Fruit fly (Drosophila melanogaster): Measurements from ENCODE around the gene Prosalpha4.

Gene Prosalpha4

DNA sequence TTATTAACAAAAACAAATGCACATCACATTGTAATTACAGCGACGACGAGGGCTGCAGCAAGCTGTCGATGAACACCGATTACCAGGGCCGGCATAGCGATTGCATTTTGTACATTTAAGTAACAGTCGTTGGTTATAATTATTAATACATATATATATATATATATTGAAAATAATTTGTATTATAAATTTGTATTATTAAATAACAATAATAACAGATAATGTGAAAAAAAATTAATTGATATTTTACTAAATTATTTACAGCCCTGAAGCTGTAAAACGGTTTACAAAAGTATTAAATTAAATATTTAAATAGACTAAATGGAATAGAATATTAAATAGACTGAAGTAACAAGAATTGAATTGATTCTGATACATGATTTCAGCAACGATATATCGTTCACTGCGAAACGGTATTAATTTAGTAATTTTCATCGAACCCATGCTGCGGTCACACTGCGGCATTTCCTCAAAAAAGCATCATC lies at the start of gene Prosalpha4, which contains the start of gene kat80:
Gene Prosalpha4 (plus strand): TSS at position 417 of the 485 bp plus-strand sequence.
Gene kat80 (minus strand): TSS at position 327 of the 485 bp plus-strand sequence.
- peak; percentile 22 for TF ChIP-seq CG6792 (GFP tag; optimal IDR thresholded peaks at IDR 0.05)
- no peak for TF ChIP-seq spab (GFP tag; optimal IDR thresholded peaks at IDR 0.05)
- no peak for TF ChIP-seq CG16779 (tag; optimal IDR thresholded peaks at IDR 0.05)
- no peak for TF ChIP-seq fkh (GFP tag; optimal IDR thresholded peaks at IDR 0.05)
- TF ChIP-seq OdsH (GFP tag; optimal IDR thresholded peaks at IDR 0.05): peak; percentile 24
- no peak for TF ChIP-seq CG8119 (GFP tag; IDR thresholded peaks at IDR 0.05)
- no peak for TF ChIP-seq CG6163 (GFP tag; IDR thresholded peaks at IDR 0.05)
- TF ChIP-seq fd59A (GFP tag; optimal IDR thresholded peaks at IDR 0.05): no peak
- no peak for TF ChIP-seq Hr38 (GFP tag; optimal IDR thresholded peaks at IDR 0.05)
- no peak for TF ChIP-seq Hr39 (GFP tag; optimal IDR thresholded peaks at IDR 0.05)
- no peak for TF ChIP-seq vri (GFP tag; optimal IDR thresholded peaks at IDR 0.05)
- no peak for TF ChIP-seq CG6808 (GFP tag; optimal IDR thresholded peaks at IDR 0.05)
- no peak for TF ChIP-seq Ets21C (GFP tag; optimal IDR thresholded peaks at IDR 0.05)
- TF ChIP-seq fd85E (GFP tag; optimal IDR thresholded peaks at IDR 0.05): no peak
- no peak for TF ChIP-seq CG8319 (GFP tag; optimal IDR thresholded peaks at IDR 0.05)
- no peak for TF ChIP-seq Smox (GFP tag; optimal IDR thresholded peaks at IDR 0.05)
- no peak for TF ChIP-seq Eip78C (GFP tag)
- TF ChIP-seq dac (GFP tag; optimal IDR thresholded peaks at IDR 0.05): no peak
- TF ChIP-seq Met (GFP tag; optimal IDR thresholded peaks at IDR 0.05): no peak
- TF ChIP-seq Blimp-1 (GFP tag; optimal IDR thresholded peaks at IDR 0.05): no peak
- TF ChIP-seq cyc (GFP tag; optimal IDR thresholded peaks at IDR 0.05): no peak
- TF ChIP-seq salr (GFP tag; optimal IDR thresholded peaks at IDR 0.05): no peak
- TF ChIP-seq CG34406 (GFP tag; optimal IDR thresholded peaks at IDR 0.05): peak; percentile 43
- TF ChIP-seq Sox15 (GFP tag; optimal IDR thresholded peaks at IDR 0.05): no peak
- TF ChIP-seq esn (GFP tag; optimal IDR thresholded peaks at IDR 0.05): peak; percentile 19
- TF ChIP-seq Hr4 (GFP tag; optimal IDR thresholded peaks at IDR 0.05): peak; percentile 33
- peak; percentile 28 for TF ChIP-seq CG3032 (tag; optimal IDR thresholded peaks at IDR 0.05)
- TF ChIP-seq Eip93F (GFP tag; optimal IDR thresholded peaks at IDR 0.05): no peak
- peak; percentile 38 for TF ChIP-seq CG32006 (GFP tag; optimal IDR thresholded peaks at IDR 0.05)
- peak; percentile 0 for TF ChIP-seq CG7368 (GFP tag; optimal IDR thresholded peaks at IDR 0.05)
- no peak for TF ChIP-seq CG31627 (GFP tag; optimal IDR thresholded peaks at IDR 0.05)
- TF ChIP-seq CG11762 (GFP tag; optimal IDR thresholded peaks at IDR 0.05; ENCODE audit: insufficient read depth): no peak
- TF ChIP-seq CG10669 (GFP tag; optimal IDR thresholded peaks at IDR 0.05): peak; percentile 12
- no peak for TF ChIP-seq Sox102F (GFP tag; optimal IDR thresholded peaks at IDR 0.05)
- 0 out of 3 replicates have a peak, but pooled peaks have one; percentile 36 for TF ChIP-seq eg (GFP tag; IDR thresholded peaks at IDR 0.05)
- TF ChIP-seq topi (GFP tag; optimal IDR thresholded peaks at IDR 0.05): no peak
- peak; percentile 26 for TF ChIP-seq CG3919 (GFP tag; optimal IDR thresholded peaks at IDR 0.05)
- peak; percentile 69 for TF ChIP-seq dsx (GFP tag; optimal IDR thresholded peaks at IDR 0.05; ENCODE audit: poor library complexity, severe bottlenecking)
- no peak for TF ChIP-seq CG6276 (GFP tag; optimal IDR thresholded peaks at IDR 0.05)
- TF ChIP-seq pdm3 (GFP tag; optimal IDR thresholded peaks at IDR 0.05): no peak
- peak; percentile 50 for TF ChIP-seq Eip75B (GFP tag; optimal IDR thresholded peaks at IDR 0.05)
- peak in 1 of 2 experiments; percentile 0 for TF ChIP-seq ss (GFP tag; optimal IDR thresholded peaks at IDR 0.05)
- TF ChIP-seq net (GFP tag; optimal IDR thresholded peaks at IDR 0.05): no peak
- no peak for TF ChIP-seq Ets96B (tag; optimal IDR thresholded peaks at IDR 0.05)
- no peak for TF ChIP-seq CG11902 (GFP tag; optimal IDR thresholded peaks at IDR 0.05)
- TF ChIP-seq CG6854 (GFP tag; optimal IDR thresholded peaks at IDR 0.05): no peak
- peak; percentile 40 for TF ChIP-seq achi (GFP tag; optimal IDR thresholded peaks at IDR 0.05)
- TF ChIP-seq Sox14 (GFP tag; optimal IDR thresholded peaks at IDR 0.05): no peak
- no peak for TF ChIP-seq CG15336 (GFP tag; IDR thresholded peaks at IDR 0.05)
- no peak for TF ChIP-seq CG9139 (GFP tag; optimal IDR thresholded peaks at IDR 0.05)
- TF ChIP-seq CG1621 (tag; optimal IDR thresholded peaks at IDR 0.05): no peak
- peak; percentile 45 for TF ChIP-seq svp (GFP tag)

All from whole organism, prepupa.